Worm (Caenorhabditis elegans) whole organism, L2 larva: ENCODE results near the gene C11G10.1.

Source experiments
- R02D3.7 ChIP-seq: fragments of 150-350 bp; optimal IDR thresholded peaks from 2 replicates; lab custom pipeline; 2014; ENCODE audit warnings: missing biosample characterization, missing genetic modification characterization
- egl-27 ChIP-seq: sonication (generic microtip); optimal IDR thresholded peaks from 3 replicates; lab custom pipeline; 2017; ENCODE audit warnings: missing biosample characterization, missing genetic modification reagents, missing genetic modification characterization
- elt-3 ChIP-seq: sonication (generic microtip); optimal IDR thresholded peaks from 2 replicates; lab custom pipeline; 2017; ENCODE audit warnings: missing biosample characterization, missing genetic modification characterization
- nhr-10 ChIP-seq: sonication (generic microtip); optimal IDR thresholded peaks from 2 replicates; lab custom pipeline; 2017; ENCODE audit warnings: missing biosample characterization, missing genetic modification characterization
- nhr-25 ChIP-seq: fragments of 150-350 bp; sonication (generic microtip); optimal IDR thresholded peaks from 3 replicates; lab custom pipeline; 2014; ENCODE audit warnings: missing biosample characterization, missing genetic modification characterization
- zag-1 ChIP-seq: fragments of 150-350 bp; optimal IDR thresholded peaks from 2 replicates; lab custom pipeline; 2014; ENCODE audit warnings: missing biosample characterization, missing genetic modification characterization
- ztf-11 ChIP-seq: sonication (generic microtip); optimal IDR thresholded peaks from 2 replicates; lab custom pipeline; 2017; ENCODE audit warnings: missing biosample characterization, missing genetic modification characterization

- TF ChIP-seq zag-1: no peak
- TF ChIP-seq nhr-10 (tag; lab: Kevin White, UChicago): no peak
- no peak for TF ChIP-seq ztf-11 (tag; lab: Kevin White, UChicago)
- TF ChIP-seq egl-27 (tag; lab: Kevin White, UChicago): no peak
- TF ChIP-seq nhr-25: no peak
- no peak for TF ChIP-seq R02D3.7 (tag; lab: Kevin White, UChicago)
- TF ChIP-seq elt-3: no peak
These were observed 31.8 kb downstream of the C11G10.1 start for ce11 chrX:15126736-15127135.
